Fruit fly (Drosophila melanogaster): ENCODE results near the gene CG7730.

The CG7730 gene

DNA sequence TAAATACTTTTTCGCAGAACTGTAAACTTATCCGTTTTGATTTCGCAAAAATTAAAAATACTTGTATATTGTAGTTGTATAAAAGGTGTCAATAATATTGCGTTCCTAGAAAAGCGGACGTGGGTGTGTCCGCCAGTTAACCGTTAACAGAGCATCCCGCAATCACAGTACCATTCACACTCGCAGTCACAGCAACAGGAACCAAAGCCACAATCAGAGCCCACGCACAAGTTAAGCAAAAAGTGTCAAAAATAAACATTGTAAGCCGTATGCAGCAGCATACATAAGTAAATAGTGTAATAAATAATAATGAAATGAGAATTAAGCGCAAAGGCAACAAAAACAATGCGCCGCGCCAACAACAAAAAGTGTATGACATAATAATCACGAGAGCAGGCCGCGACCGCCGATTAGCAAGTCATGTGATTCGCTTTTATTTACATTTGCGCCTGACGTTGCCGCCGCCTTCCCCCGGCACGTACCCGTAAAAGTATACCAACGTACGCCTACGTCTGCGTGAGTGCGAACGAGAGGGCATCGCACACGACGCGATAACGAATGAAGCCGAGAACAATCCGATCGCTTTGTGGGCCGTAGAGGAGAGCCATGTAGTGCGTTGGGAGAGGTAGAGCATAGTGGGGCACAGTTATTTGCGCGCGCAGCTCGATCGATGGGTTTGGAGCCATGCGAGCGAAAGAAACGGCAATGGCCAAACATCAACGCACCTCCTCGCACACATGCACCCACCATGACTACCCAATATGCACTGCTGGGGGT is 17.4 kb upstream of the CG7730 start (continued):
- TF ChIP-seq ftz-f1 (GFP tag; optimal IDR thresholded peaks at IDR 0.05) (peak; percentile 80), cato (GFP tag; optimal IDR thresholded peaks at IDR 0.05; ENCODE audit: borderline replicate concordance) (no peak), ac (GFP tag; optimal IDR thresholded peaks at IDR 0.05) (no peak), ara (GFP tag; IDR thresholded peaks at IDR 0.05) (peak; percentile 38; the same call in 1 of the 2 replicates), CG11504 (tag; optimal IDR thresholded peaks at IDR 0.05) (peak; percentile 63), ttk (GFP tag; IDR thresholded peaks at IDR 0.05) (peak; percentile 44), grau (tag; optimal IDR thresholded peaks at IDR 0.05) (peak; percentile 49), Rx (GFP tag; IDR thresholded peaks at IDR 0.05) (peak; percentile 44), tll (GFP tag; optimal IDR thresholded peaks at IDR 0.05) (peak in 1 of 2 experiments; percentile 60), org-1 (GFP tag; optimal IDR thresholded peaks at IDR 0.05) (peak; percentile 9), CG10431 (GFP tag; optimal IDR thresholded peaks at IDR 0.05) (no peak), Dp (GFP tag; optimal IDR thresholded peaks at IDR 0.05) (peak; percentile 15), yki (optimal IDR thresholded peaks at IDR 0.05) (no peak), HLH54F (GFP tag; optimal IDR thresholded peaks at IDR 0.05) (peak; percentile 54), lab (GFP tag; optimal IDR thresholded peaks at IDR 0.05) (peak; percentile 77), knrl (GFP tag; IDR thresholded peaks at IDR 0.05; ENCODE audit: partially characterized antibody) (no peak), Spps (tag; optimal IDR thresholded peaks at IDR 0.05) (no peak), CG15514 (GFP tag; optimal IDR thresholded peaks at IDR 0.05) (peak; percentile 54), otp (GFP tag; IDR thresholded peaks at IDR 0.05) (no peak), CG8388 (GFP tag; optimal IDR thresholded peaks at IDR 0.05) (no peak), vvl (GFP tag; IDR thresholded peaks at IDR 0.05) (peak; percentile 76; the same call in 1 of the 2 replicates), CG18476 (GFP tag; optimal IDR thresholded peaks at IDR 0.05) (peak; percentile 24), D19B (GFP tag; optimal IDR thresholded peaks at IDR 0.05) (peak; percentile 46), ham (GFP tag; IDR thresholded peaks at IDR 0.05) (no peak), Neu2 (GFP tag; optimal IDR thresholded peaks at IDR 0.05; ENCODE audit: borderline replicate concordance) (no peak), CG3838 (GFP tag; optimal IDR thresholded peaks at IDR 0.05) (no peak), CG12219 (GFP tag; optimal IDR thresholded peaks at IDR 0.05) (no peak), CG7928 (GFP tag; optimal IDR thresholded peaks at IDR 0.05) (no peak), Dip2 (GFP tag; IDR thresholded peaks at IDR 0.05) (no peak), HLH4C (GFP tag; IDR thresholded peaks at IDR 0.05; ENCODE audit: partially characterized antibody) (no peak), CG9727 (GFP tag; optimal IDR thresholded peaks at IDR 0.05) (peak; percentile 42), CG13287 (GFP tag; IDR thresholded peaks at IDR 0.05; ENCODE audit: partially characterized antibody) (peak; percentile 64), Xbp1 (GFP tag; optimal IDR thresholded peaks at IDR 0.05) (no peak), CG3847 (GFP tag; IDR thresholded peaks at IDR 0.05) (peak; percentile 9; the same call in 1 of the 2 replicates), Drgx (GFP tag; IDR thresholded peaks at IDR 0.05) (peak; percentile 46; the same call in 1 of the 2 replicates), tap (tag; optimal IDR thresholded peaks at IDR 0.05) (no peak), Elba2 (GFP tag; optimal IDR thresholded peaks at IDR 0.05) (no peak), Fer2 (tag; optimal IDR thresholded peaks at IDR 0.05) (no peak), nerfin-1 (tag; optimal IDR thresholded peaks at IDR 0.05) (no peak), CG14965 (GFP tag; optimal IDR thresholded peaks at IDR 0.05; ENCODE audit: borderline replicate concordance) (no peak), kni (GFP tag; optimal IDR thresholded peaks at IDR 0.05) (peak; percentile 87), unc-4 (GFP tag; IDR thresholded peaks at IDR 0.05; ENCODE audit: partially characterized antibody) (peak; percentile 40; the same call in 1 of the 2 replicates), CG1233 (GFP tag; optimal IDR thresholded peaks at IDR 0.05) (peak; percentile 21), CG9215 (GFP tag; IDR thresholded peaks at IDR 0.05) (no peak), kay (GFP tag; optimal IDR thresholded peaks at IDR 0.05) (no peak), CG32767 (GFP tag; IDR thresholded peaks at IDR 0.05) (peak; percentile 73), Ada2b (GFP tag; IDR thresholded peaks at IDR 0.05) (peak; percentile 37; the same call in 1 of the 2 replicates), CG4854 (GFP tag; optimal IDR thresholded peaks at IDR 0.05) (no peak)
